Worm (Caenorhabditis elegans) whole organism, dauer: Measurements from ENCODE around the gene srh-140.

ENCODE experiments used
- unc-62 ChIP-seq: sonication (generic microtip); optimal IDR thresholded peaks from 2 replicates; lab custom pipeline; 2017; ENCODE audit warnings: missing biosample characterization, missing genetic modification reagents, missing genetic modification characterization

The srh-140 gene

DNA sequence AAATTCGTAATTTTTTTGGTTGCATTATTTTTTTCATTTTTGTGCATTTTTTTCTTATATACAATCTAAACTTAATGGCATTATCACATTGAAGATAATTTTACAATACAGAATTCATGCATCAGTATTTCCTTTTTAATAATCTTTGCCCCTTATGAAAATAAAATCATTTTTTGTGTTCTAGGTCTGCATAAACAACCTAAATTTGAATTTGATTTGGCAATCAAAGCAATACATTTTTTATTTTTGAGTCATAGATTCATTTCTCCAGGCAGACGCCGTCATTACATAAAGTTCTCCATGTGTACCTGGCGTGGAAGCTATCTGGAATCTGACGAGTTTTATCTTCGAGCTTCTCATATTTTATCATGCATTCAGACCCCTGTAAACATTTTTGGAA, at the start of gene srh-140:
Gene srh-140, plus strand, starts transcription at position 301 of the 400 bp plus-strand sequence.
- no peak for TF ChIP-seq unc-62 (GFP tag; lab: Kevin White, UChicago)

DNA sequence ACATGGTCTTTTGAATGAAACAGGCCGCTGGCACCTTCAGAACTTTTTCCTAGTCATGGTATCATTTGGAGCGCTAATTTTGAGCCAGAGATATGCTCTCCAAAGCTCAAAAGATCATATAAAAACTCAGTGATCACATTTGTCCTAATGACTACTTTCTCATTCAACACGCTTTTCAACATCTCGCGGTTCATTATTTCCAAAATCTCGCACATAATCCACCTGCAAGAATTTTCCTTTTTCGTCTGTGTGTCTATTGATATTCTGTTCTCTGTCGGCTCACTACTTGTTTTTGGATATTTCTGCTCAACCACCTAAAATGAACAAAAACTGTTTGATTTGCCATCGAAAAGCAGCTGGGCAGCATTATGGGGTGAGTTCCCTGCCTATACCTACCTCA, 48.3 kb upstream of the srh-140 start, which contains the start of gene nhr-51:
Gene nhr-51, plus strand, starts transcription at position 301 of the 400 bp plus-strand sequence.
- no peak for TF ChIP-seq unc-62 (GFP tag; lab: Kevin White, UChicago)

DNA sequence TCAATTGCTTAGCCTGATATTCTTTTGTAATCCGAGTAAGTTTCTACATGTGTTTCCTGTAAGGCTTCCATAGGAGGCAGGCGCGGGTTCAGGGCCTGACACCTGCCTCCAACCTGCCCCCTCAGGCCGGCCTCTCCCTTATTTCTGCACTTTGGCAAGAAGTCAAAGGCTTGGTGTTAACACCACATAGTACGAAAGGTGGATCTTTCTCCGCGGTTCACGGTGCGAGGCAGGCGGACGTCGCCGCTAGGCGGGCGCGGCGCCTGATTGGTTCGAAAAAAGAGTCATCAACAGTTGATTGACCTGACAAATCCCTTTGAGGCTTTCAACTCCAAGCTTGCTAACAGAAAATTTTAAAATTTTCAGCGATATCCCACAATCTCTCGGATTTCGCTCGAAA, 47.1 kb upstream of the srh-140 start:
- TF ChIP-seq unc-62 (GFP tag; lab: Kevin White, UChicago): no peak

DNA sequence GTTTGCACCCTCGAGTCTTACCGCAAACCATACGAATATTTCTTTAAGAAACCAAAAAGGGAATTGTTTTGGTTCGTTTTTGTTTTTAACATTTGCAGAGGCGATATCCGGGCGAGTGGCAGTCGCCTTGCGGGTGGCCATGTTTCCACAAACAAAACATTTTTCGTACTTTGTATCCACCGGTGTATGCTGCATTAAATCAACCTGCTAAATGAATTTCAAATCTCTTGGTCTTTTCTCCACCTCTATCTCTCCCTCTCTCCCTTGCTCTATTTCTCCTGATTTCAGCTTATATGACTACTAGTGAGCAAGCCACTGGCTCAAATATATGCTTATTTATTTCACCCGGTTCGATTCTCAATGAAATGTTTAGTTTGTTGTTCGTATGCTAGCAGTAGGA, 44.8 kb upstream of the srh-140 start, which contains the start of gene nhr-52:
Gene nhr-52, plus strand, starts transcription at position 301 of the 400 bp plus-strand sequence.
- TF ChIP-seq unc-62 (GFP tag; lab: Kevin White, UChicago): no peak

DNA sequence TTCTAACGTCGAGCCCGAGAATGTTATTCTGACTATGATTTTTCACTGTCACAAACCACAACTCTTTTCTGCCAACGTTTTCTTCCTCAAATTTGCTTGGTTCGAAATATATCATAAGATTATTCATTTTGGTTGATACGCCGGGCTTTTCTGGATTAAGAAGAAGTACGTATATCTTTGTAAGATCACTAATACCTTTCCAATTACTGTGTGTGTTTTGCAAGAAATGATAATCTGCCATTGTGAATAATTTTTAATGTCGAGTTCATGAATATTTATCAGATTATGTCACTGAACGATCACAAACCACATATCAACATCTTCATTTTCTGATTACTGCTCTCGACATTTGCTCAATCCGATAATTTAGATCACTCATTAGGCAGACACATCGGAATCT, 36.4 kb upstream of the srh-140 start, which contains the start of gene nhr-196:
Gene nhr-196, plus strand, starts transcription at position 118 of the 400 bp plus-strand sequence.
- no peak for TF ChIP-seq unc-62 (GFP tag; lab: Kevin White, UChicago)

DNA sequence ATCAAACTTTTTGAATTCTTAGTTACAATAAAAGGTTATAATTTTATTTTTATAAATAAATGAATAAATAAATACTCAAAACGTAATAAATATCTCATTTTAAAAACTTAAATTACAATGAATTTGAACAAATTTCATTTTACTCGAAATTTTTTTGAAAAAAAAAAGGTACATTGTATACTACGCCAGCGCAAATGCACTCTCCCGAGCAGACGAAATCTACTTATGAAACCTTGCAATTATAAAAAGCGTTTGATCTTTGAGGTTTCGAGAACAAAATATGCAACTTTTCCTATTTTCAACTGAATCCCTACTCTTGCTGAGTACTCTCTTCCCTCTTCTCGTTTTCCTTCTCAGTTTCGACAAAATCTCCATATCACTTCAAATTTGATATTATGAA, 34.3 kb upstream of the srh-140 start, which contains the start of gene nhr-197:
Gene nhr-197, plus strand, starts transcription at position 301 of the 400 bp plus-strand sequence.
- TF ChIP-seq unc-62 (GFP tag; lab: Kevin White, UChicago): no peak

DNA sequence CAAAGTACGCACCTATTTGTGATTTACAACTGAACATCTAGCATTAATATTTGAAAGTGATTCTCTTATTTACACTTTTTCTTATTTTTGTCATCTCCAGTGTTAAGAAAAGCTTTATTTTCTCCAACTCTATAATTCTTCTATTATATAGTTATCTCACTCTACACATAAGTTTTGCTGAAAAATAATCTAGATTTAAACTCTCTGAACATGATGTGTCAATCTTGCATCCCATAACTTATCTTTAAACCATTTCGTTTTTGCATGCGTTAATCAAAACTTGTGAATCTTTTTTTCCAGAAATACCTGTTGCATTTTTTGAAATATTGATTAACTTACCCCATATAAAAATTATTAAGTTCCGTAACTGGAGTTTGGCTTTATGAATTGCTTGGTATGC, 32.0 kb upstream of the srh-140 start, which contains the start of gene nhr-268:
Gene nhr-268, plus strand, starts transcription at position 301 of the 400 bp plus-strand sequence.
- TF ChIP-seq unc-62 (GFP tag; lab: Kevin White, UChicago): no peak

DNA sequence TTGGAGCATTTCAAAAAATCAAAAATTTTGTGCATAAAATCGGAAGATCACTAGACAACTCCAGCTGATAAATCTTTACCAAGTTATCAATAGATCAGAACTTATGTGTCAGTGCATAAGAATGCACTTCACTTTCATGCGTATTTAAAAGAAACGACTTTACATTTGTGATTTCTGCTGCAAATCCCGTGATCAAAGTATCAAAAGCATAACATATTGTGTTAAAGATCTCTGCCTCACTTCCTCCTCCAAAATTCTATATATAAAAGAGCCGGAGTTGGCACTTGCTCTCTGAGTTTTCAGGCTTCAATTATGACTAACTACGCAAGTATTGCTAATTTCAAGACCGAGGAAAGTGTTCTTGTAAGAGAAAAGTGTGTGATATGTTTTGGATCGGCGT, 28.3 kb upstream of the srh-140 start, which contains the start of gene nhr-198:
Gene nhr-198, plus strand, starts transcription at position 313 of the 400 bp plus-strand sequence.
- no peak for TF ChIP-seq unc-62 (GFP tag; lab: Kevin White, UChicago)

DNA sequence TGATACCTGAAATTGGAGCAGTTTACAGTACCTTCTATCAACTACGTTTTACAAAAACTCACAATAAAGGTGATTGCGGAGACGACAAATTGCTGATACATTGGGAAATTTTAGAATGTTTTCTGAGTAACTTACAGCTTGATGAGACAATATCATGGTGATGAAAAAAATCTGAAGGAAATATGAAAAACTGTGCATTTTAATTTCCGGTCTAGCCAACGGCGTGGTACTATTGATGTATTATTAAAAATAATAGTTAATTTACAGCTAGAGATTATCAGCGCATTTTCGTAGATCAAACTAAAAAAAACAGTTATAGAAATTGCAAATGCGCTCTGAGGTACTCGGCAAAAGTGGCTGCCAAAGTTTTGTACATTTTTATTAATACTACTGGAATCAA, 23.9 kb upstream of the srh-140 start, which contains the start of gene srx-29:
Gene srx-29, minus strand, starts transcription at position 101 of the 400 bp plus-strand sequence.
- TF ChIP-seq unc-62 (GFP tag; lab: Kevin White, UChicago): no peak

DNA sequence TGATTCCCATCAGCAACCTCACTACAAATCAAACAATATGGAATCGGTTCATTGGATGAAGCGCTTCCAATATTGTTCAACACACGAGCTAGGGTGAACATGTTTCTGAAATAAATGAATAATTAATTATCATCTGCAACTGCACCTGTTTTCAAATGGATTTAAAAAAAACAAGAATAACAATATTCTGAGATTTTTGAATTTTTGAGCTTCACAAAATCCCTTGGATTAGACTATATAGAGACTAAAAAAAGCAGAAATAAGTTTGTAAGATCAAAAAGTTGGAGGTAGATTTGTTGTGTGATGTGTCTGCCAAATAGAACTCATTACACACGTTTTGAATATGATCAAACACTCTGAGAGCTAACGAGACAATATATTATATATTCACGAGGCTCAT, 22.2 kb upstream of the srh-140 start, which contains the start of gene nhr-199:
Gene nhr-199, minus strand, starts transcription at position 101 of the 400 bp plus-strand sequence.
- TF ChIP-seq unc-62 (GFP tag; lab: Kevin White, UChicago): no peak

DNA sequence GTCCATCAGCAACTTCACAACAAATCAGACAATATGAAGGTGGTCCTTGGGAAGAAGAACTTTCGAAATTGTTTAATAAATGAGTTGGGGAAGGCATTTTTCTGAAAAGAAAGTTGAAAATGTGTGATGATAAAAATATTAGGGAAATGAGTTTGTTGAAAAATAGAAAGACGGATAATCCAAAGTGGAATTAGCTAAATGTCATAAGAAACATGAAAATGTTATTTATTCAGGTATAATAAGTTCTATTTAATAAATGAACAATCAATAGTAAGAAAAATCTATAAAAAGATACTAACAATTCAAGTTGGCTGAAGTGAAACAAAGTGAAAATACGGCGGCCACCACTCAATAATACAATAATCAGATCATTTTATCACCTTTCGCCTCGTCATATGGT, 19.7 kb upstream of the srh-140 start, which contains the start of gene nhr-53:
Gene nhr-53, minus strand, starts transcription at position 101 of the 400 bp plus-strand sequence.
- TF ChIP-seq unc-62 (GFP tag; lab: Kevin White, UChicago): no peak

DNA sequence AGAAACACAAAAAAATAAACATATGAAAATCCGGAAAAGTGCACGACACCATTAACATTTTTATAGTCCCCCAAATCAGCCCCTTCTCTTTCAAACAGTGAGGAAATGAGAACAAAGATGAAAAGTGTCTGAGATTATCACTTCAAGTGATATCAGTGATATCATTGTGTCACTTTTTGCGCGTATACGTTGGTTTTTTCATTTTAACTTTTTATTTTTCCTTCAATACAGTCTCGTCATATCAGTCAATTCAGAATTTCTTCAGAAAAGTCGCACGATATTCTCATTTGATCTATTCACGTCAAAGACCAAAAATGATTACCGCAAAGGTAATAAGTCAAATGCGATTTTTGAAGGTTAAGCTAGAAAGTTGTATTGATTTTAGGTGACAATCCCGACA, 17.2 kb upstream of the srh-140 start, which contains the start of gene twk-34:
Gene twk-34, plus strand, starts transcription at position 216 of the 400 bp plus-strand sequence.
- TF ChIP-seq unc-62 (GFP tag; lab: Kevin White, UChicago): no peak

DNA sequence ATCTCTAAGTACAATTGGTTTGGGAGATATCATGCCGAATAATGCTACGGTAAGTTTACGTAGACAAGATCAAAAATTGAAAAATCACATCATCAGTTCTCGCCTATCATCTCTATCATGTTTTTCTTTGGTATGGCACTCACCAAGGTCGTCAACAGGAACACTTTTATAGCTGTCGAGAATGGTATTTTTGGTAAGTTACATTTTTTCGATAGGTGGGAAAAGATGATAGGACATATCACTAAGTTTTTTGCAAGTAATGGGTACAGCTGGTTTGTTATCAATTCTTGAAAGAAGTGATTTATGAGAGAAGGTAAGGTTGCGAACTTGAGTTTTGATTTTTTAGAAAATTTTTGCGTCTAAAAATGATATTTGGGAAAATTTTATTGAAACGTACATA, 14.0 kb upstream of the srh-140 start:
- no peak for TF ChIP-seq unc-62 (GFP tag; lab: Kevin White, UChicago)

DNA sequence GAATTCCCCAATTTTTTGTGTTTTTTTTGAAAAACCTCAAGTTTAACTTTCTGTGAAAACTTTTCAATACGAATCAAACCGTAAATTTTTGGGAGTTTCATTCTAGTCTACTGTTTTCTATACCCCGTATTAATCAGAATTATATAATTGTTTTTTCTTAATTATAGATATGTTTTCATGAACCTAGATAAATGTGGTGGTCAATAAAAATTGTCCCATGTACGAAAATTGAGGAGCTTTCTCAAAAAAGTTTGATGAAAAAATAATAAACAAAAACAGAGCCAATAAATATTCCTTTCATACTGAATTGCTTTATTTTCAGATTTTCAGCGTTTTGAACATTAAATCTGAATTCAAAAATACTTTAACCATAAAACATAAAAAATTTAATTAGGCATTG, 11.6 kb upstream of the srh-140 start, which contains the start of gene Y6E2A.1:
Gene Y6E2A.1, minus strand, starts transcription at position 101 of the 400 bp plus-strand sequence.
- no peak for TF ChIP-seq unc-62 (GFP tag; lab: Kevin White, UChicago)

DNA sequence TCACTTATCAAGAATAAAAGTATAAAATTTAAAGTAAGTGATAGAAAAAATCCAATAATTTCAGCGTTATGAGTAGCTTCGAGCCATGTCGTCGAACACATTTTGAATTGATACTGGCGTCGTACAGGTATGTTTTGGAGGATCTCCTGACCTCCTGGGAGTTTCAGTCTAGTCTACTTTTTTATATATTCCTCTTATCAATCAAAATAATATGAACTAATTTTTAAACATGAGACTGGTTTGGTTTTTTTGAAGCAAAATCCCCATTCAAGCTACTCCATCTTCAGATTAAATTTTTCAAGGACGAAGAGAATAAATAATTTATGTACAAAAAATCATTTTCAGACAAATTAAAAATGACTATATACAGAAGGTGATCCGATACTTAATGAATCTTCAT, 10.1 kb upstream of the srh-140 start, which contains the start of gene str-101:
Gene str-101, minus strand, starts transcription at position 101 of the 400 bp plus-strand sequence.
- no peak for TF ChIP-seq unc-62 (GFP tag; lab: Kevin White, UChicago)

DNA sequence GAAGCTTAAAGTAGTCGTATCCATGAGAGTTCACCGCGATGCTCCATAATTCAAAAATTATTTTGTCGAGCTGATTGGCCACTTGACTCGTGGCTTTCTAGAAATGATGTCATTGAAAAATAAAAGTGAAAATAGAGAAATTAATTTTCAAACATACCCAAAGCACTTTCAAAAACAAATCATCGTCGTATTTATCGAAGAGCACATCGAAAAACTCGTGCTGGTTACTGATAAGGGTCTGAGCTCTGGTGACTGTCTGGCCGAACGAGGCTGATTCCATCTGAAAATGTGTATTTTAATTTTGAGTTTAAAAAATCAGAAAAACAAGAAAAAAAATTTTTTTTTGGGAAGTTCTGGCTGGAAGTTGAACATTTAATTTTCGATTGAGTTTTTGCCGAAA, 9.6 kb upstream of the srh-140 start:
- TF ChIP-seq unc-62 (GFP tag; lab: Kevin White, UChicago): no peak

DNA sequence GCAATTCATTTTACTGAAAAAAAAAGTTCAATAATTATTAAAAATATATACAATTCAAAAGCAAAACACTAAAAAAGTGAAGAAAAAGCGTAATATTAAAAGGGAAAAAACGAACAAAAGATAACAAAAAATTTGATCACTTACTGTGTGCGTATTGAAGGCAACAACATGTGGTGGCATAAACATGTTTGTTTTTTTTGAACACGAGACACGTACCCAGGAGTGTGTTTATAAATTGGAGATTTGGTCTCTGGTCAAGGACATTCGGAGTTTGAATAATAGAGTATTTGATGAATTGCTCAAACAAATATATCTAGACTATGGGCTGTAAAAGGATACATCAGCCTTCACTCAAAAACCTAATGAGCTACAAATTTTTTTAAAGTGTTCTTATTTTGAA, 6.4 kb upstream of the srh-140 start:
- no peak for TF ChIP-seq unc-62 (GFP tag; lab: Kevin White, UChicago)
